Worm (Caenorhabditis elegans) whole organism, L1 larva: ENCODE results near the gene C45G9.4.

ENCODE experiments used
- C16A3.4 ChIP-seq: fragments of 150-350 bp; optimal IDR thresholded peaks from 2 replicates; lab custom pipeline; 2014; ENCODE audit warnings: missing biosample characterization, missing genetic modification characterization
- F16B12.6 ChIP-seq: fragments of 150-350 bp; optimal IDR thresholded peaks from 2 replicates; lab custom pipeline; 2014; ENCODE audit warnings: missing biosample characterization, missing genetic modification characterization
- aly-2 ChIP-seq: fragments of 150-350 bp; optimal IDR thresholded peaks from 2 replicates; lab custom pipeline; 2014; ENCODE audit warnings: missing biosample characterization, missing genetic modification characterization
- ama-1 ChIP-seq: fragments of 150-350 bp; optimal IDR thresholded peaks from 2 replicates; lab custom pipeline; 2014
- ceh-8 ChIP-seq: fragments of 200-800 bp; sonication (Bioruptor generic); optimal IDR thresholded peaks from 2 replicates; lab custom pipeline; 2018; ENCODE audit warnings: mild to moderate bottlenecking, missing genetic modification characterization, moderate library complexity, missing compliant biosample characterization
- ceh-82 ChIP-seq, 3 experiments: fragments of 150-350 bp in 1 of 3; sonication (generic microtip) in 2 of 3; optimal IDR thresholded peaks; 2 replicates each; lab custom pipeline; 2014 to 2017; ENCODE audit warnings: missing biosample characterization in 3 of 3, missing genetic modification characterization in 3 of 3
- ceh-88 ChIP-seq: fragments of 200-800 bp; sonication (Bioruptor generic); IDR thresholded peaks from 2 replicates; pipeline ENCODE4 v1.3.6; 2022; ENCODE audit warnings: missing genetic modification characterization, missing compliant biosample characterization
- ceh-90 ChIP-seq: sonication (generic microtip); optimal IDR thresholded peaks from 2 replicates; lab custom pipeline; 2016; ENCODE audit warnings: missing genetic modification characterization, missing compliant biosample characterization
- dsc-1 ChIP-seq: sonication (generic microtip); optimal IDR thresholded peaks from 2 replicates; lab custom pipeline; 2016; ENCODE audit warnings: mild to moderate bottlenecking, missing genetic modification characterization, missing compliant biosample characterization
- efl-1 ChIP-seq, 4 experiments: fragments of 150-350 bp; optimal IDR thresholded peaks in 3 of 4; peaks in 1 of 4; 1 replicate in 1 of 4; 2 replicates in 3 of 4; lab custom pipeline; 2014; ENCODE audit warnings: missing biosample characterization in 2 of 4, missing genetic modification characterization in 2 of 4, missing genetic modification reagents in 2 of 4
- efl-3 ChIP-seq: fragments of 200-800 bp; sonication (Bioruptor generic); optimal IDR thresholded peaks from 2 replicates; lab custom pipeline; 2018; ENCODE audit warnings: mild to moderate bottlenecking, missing genetic modification characterization, missing compliant biosample characterization
- elt-2 ChIP-seq: sonication (generic microtip); optimal IDR thresholded peaks from 2 replicates; lab custom pipeline; 2016; ENCODE audit warnings: missing genetic modification characterization, mild to moderate bottlenecking, inconsistent platforms, missing compliant biosample characterization, missing genetic modification reagents
- elt-3 ChIP-seq, 6 experiments: fragments of 150-350 bp in 1 of 6; sonication (generic microtip); optimal IDR thresholded peaks; 2 replicates each; lab custom pipeline; 2017 to 2018; ENCODE audit warnings: missing biosample characterization in 6 of 6, missing genetic modification characterization in 6 of 6, inconsistent platforms in 1 of 6
- ets-5 ChIP-seq: fragments of 200-800 bp; sonication (Bioruptor generic); IDR thresholded peaks from 2 replicates; pipeline ENCODE4 v1.3.6; 2022; ENCODE audit warnings: missing genetic modification characterization, missing compliant biosample characterization
- hlh-4 ChIP-seq: sonication (generic microtip); optimal IDR thresholded peaks from 2 replicates; lab custom pipeline; 2016; ENCODE audit warnings: mild to moderate bottlenecking, missing genetic modification characterization, missing compliant biosample characterization
- isw-1 ChIP-seq: fragments of 200-800 bp; sonication (Bioruptor generic); IDR thresholded peaks from 2 replicates; pipeline ENCODE4 v1.3.6; 2022; ENCODE audit warnings: missing genetic modification characterization, missing compliant biosample characterization
- lin-14 ChIP-seq: fragments of 200-800 bp; sonication (Bioruptor generic); optimal IDR thresholded peaks from 2 replicates; lab custom pipeline; 2018; ENCODE audit warnings: mild to moderate bottlenecking, missing genetic modification characterization, moderate library complexity, missing compliant biosample characterization
- lin-15B ChIP-seq: fragments of 150-350 bp; sonication (generic microtip); optimal IDR thresholded peaks from 3 replicates; lab custom pipeline; 2014; ENCODE audit warnings: missing biosample characterization, missing genetic modification characterization
- lin-39 ChIP-seq: fragments of 150-350 bp; optimal IDR thresholded peaks from 2 replicates; lab custom pipeline; 2014; ENCODE audit warnings: missing biosample characterization, missing genetic modification reagents, missing genetic modification characterization
- lsy-2 ChIP-seq, 2 experiments: fragments of 150-350 bp; optimal IDR thresholded peaks; 2 replicates each; lab custom pipeline; 2014; ENCODE audit warnings: missing biosample characterization in 2 of 2, missing genetic modification characterization in 2 of 2
- mdl-1 ChIP-seq, 2 experiments: fragments of 150-350 bp; optimal IDR thresholded peaks; 2 replicates each; lab custom pipeline; 2014 to 2017; ENCODE audit warnings: missing biosample characterization in 2 of 2, missing genetic modification characterization in 2 of 2, inconsistent platforms in 1 of 2
- mep-1 ChIP-seq: fragments of 150-350 bp; optimal IDR thresholded peaks from 2 replicates; lab custom pipeline; 2014; ENCODE audit warnings: missing biosample characterization, missing genetic modification characterization
- nhr-12 ChIP-seq: sonication (generic microtip); optimal IDR thresholded peaks from 2 replicates; lab custom pipeline; 2017; ENCODE audit warnings: missing biosample characterization, missing genetic modification characterization
- nhr-19 ChIP-seq: fragments of 200-800 bp; sonication (Bioruptor generic); conservative IDR thresholded peaks from 2 replicates; pipeline ENCODE4 v1.3.6; 2022; ENCODE audit warnings: missing genetic modification characterization, missing compliant biosample characterization
- nhr-237 ChIP-seq: fragments of 150-350 bp; optimal IDR thresholded peaks from 2 replicates; lab custom pipeline; 2014; ENCODE audit warnings: missing biosample characterization, missing genetic modification characterization
- nhr-76 ChIP-seq: sonication (generic microtip); optimal IDR thresholded peaks from 2 replicates; lab custom pipeline; 2017; ENCODE audit warnings: missing biosample characterization, missing genetic modification characterization
- nhr-84 ChIP-seq: sonication (generic microtip); optimal IDR thresholded peaks from 2 replicates; lab custom pipeline; 2017; ENCODE audit warnings: missing biosample characterization, missing genetic modification characterization
- nhr-90 ChIP-seq: sonication (generic microtip); optimal IDR thresholded peaks from 2 replicates; lab custom pipeline; 2016; ENCODE audit warnings: mild to moderate bottlenecking, missing genetic modification characterization, missing compliant biosample characterization; ENCODE audit not compliant: poor library complexity
- pag-3 ChIP-seq: sonication (generic microtip); optimal IDR thresholded peaks from 2 replicates; lab custom pipeline; 2017; ENCODE audit warnings: missing genetic modification characterization, mild to moderate bottlenecking, missing compliant biosample characterization, antibody characterized with exemption, borderline replicate concordance; ENCODE audit not compliant: insufficient read depth
- skn-1 ChIP-seq: fragments of 150-350 bp; optimal IDR thresholded peaks from 2 replicates; lab custom pipeline; 2014; ENCODE audit warnings: missing biosample characterization, missing genetic modification characterization
- snpc-4 ChIP-seq: fragments of 150-350 bp; optimal IDR thresholded peaks from 2 replicates; lab custom pipeline; 2014; ENCODE audit warnings: missing biosample characterization, missing genetic modification characterization
- tbx-2 ChIP-seq: sonication (generic microtip); optimal IDR thresholded peaks from 2 replicates; lab custom pipeline; 2016; ENCODE audit warnings: missing genetic modification characterization, missing compliant biosample characterization
- unc-130 ChIP-seq: fragments of 150-350 bp; optimal IDR thresholded peaks from 2 replicates; lab custom pipeline; 2017; ENCODE audit warnings: missing biosample characterization, missing genetic modification characterization, inconsistent platforms
- unc-62 ChIP-seq: fragments of 150-350 bp; optimal IDR thresholded peaks from 2 replicates; lab custom pipeline; 2014; ENCODE audit warnings: missing biosample characterization, missing genetic modification reagents, missing genetic modification characterization
- unc-98 ChIP-seq: fragments of 200-800 bp; sonication (Bioruptor generic); IDR thresholded peaks from 2 replicates; pipeline ENCODE4 v1.3.6; 2022; ENCODE audit warnings: missing genetic modification characterization, missing compliant biosample characterization
- xbp-1 ChIP-seq: sonication (generic microtip); optimal IDR thresholded peaks from 2 replicates; lab custom pipeline; 2016; ENCODE audit warnings: missing genetic modification characterization, missing compliant biosample characterization
- ztf-11 ChIP-seq, 2 experiments: sonication (generic microtip); optimal IDR thresholded peaks; 2 replicates each; lab custom pipeline; 2016 to 2017; ENCODE audit warnings: missing genetic modification characterization in 2 of 2, missing biosample characterization in 1 of 2, missing compliant biosample characterization in 1 of 2
- ztf-4 ChIP-seq: fragments of 150-350 bp; optimal IDR thresholded peaks from 2 replicates; lab custom pipeline; 2014; ENCODE audit warnings: missing biosample characterization, missing genetic modification characterization

The C45G9.4 gene

ce11 chrIII:5102616-5103015, 40.1 kb downstream of the C45G9.4 start, which contains the start of gene F54D8.6 (continued):
- TF ChIP-seq ztf-11 (tag; optimal IDR thresholded peaks at IDR 0.05; lab: Kevin White, UChicago) = peak in 1 of 2 experiments; percentile 44
- no peak for TF ChIP-seq lin-39
- no peak for TF ChIP-seq unc-130
- peak; percentile 46 to 81 for TF ChIP-seq lsy-2 (tag; optimal IDR thresholded peaks at IDR 0.05; lab: Kevin White, UChicago)
- TF ChIP-seq xbp-1 (tag; lab: Kevin White, UChicago) = peak; percentile 46
- TF ChIP-seq F16B12.6 (tag; lab: Kevin White, UChicago) = peak; percentile 37
- TF ChIP-seq skn-1 (tag; lab: Kevin White, UChicago) = peak; percentile 74
- TF ChIP-seq lin-15B (tag; lab: Kevin White, UChicago) = peak; percentile 64
- TF ChIP-seq pag-3 = no peak
- TF ChIP-seq aly-2 (tag; lab: Kevin White, UChicago) = no peak
- TF ChIP-seq, all 84 proteins: peak for 30

DNA sequence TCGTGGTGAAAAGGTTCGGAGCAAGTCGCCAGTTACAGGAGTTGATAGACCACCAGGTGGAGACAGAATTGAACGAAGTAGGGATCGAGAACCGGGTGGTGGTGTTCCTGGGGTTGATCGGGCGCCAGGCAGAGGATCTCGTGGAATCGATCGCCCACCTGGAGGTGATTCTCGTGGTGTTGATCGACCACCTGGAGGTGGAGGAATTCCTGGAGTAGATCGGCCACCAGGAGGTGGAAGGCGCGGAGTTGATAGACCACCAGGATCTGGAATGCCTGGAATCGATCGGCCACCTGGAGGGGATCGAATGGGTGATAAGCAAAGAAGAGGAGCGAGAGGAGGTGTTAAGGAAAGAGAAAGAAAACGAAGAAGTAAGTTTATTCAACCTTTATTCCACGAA, 43.0 kb downstream of the C45G9.4 start:
- TF ChIP-seq nhr-76 (tag; lab: Kevin White, UChicago) = no peak
- no peak for TF ChIP-seq F16B12.6 (tag; lab: Kevin White, UChicago)
- no peak for TF ChIP-seq elt-2 (tag; lab: Kevin White, UChicago)
- TF ChIP-seq aly-2 (tag; lab: Kevin White, UChicago) = no peak
- TF ChIP-seq ceh-82 (tag; optimal IDR thresholded peaks at IDR 0.05; lab: Kevin White, UChicago) = no peak
- TF ChIP-seq efl-3 (GFP tag; lab: Kevin White, UChicago) = no peak
- TF ChIP-seq snpc-4 (tag; lab: Kevin White, UChicago) = no peak
- TF ChIP-seq nhr-19 (GFP tag; lab: Robert Waterston, UW) = no peak
- TF ChIP-seq C16A3.4 (tag; lab: Kevin White, UChicago) = no peak
- no peak for TF ChIP-seq lin-15B (tag; lab: Kevin White, UChicago)
- TF ChIP-seq ceh-90 (tag; lab: Kevin White, UChicago) = no peak
- no peak for TF ChIP-seq skn-1 (tag; lab: Kevin White, UChicago)
- no peak for TF ChIP-seq isw-1 (GFP tag; lab: Robert Waterston, UW)
- no peak for TF ChIP-seq unc-130
- no peak for TF ChIP-seq ztf-4 (tag; lab: Kevin White, UChicago)
- no peak for TF ChIP-seq ceh-88 (GFP tag; lab: Robert Waterston, UW)
- no peak for TF ChIP-seq lsy-2 (tag; optimal IDR thresholded peaks at IDR 0.05; lab: Kevin White, UChicago)
- no peak for TF ChIP-seq lin-14 (GFP tag; lab: Kevin White, UChicago)

DNA sequence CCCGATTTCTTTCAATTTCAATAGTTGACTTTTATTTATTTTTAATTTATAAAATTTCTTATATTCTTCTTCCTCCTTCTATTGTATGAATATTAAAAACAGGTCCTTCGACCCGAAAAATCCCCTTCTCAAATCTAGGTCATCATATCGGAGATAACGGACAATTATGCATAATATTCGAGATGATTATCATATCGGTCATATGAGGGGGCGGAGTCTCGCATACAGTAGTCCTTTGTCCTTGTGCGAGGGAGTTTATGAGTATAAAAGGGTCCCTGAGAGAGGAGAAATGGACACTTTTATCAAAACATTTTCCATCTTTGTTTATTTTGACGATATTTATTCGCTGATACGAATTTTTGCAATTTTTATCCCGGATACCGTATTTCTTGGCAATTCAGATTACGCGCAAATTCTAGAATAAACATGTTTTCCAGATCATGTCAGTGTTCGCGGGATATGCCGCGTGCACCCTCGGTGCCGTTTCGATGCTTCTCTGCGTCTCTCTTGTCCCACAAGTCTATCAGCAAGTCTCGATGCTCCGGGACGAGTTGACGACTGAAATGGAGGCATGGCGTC, 44.5 kb downstream of the C45G9.4 start, which contains the start of gene dpy-17:
Gene dpy-17 (plus strand): TSS at position 438 of the 579 bp plus-strand sequence.
- TF ChIP-seq nhr-84 (tag; lab: Kevin White, UChicago) = no peak
- TF ChIP-seq nhr-90 (tag; lab: Kevin White, UChicago) = no peak
- TF ChIP-seq mep-1 (tag; lab: Kevin White, UChicago) = no peak
- TF ChIP-seq ama-1 = no peak
- no peak for TF ChIP-seq hlh-4
- no peak for TF ChIP-seq unc-62 (GFP tag; lab: Kevin White, UChicago)
- TF ChIP-seq efl-3 (GFP tag; lab: Kevin White, UChicago) = no peak
- TF ChIP-seq nhr-12 = no peak
- TF ChIP-seq nhr-76 (tag; lab: Kevin White, UChicago) = no peak
- TF ChIP-seq unc-98 (GFP tag; lab: Robert Waterston, UW) = no peak
- TF ChIP-seq mdl-1 (tag; optimal IDR thresholded peaks at IDR 0.05; lab: Kevin White, UChicago) = no peak
- TF ChIP-seq aly-2 (tag; lab: Kevin White, UChicago) = no peak
- no peak for TF ChIP-seq tbx-2
- TF ChIP-seq dsc-1 (tag; lab: Kevin White, UChicago) = no peak
- no peak for TF ChIP-seq ceh-8 (GFP tag; lab: Kevin White, UChicago)
- TF ChIP-seq ets-5 (GFP tag; lab: Robert Waterston, UW) = no peak
- no peak for TF ChIP-seq efl-1 (optimal IDR thresholded peaks at IDR 0.05; lab: Kevin White, UChicago)
- no peak for TF ChIP-seq efl-1 (GFP tag; optimal IDR thresholded peaks at IDR 0.05 in 1 of 2; lab: Kevin White, UChicago)
- no peak for TF ChIP-seq nhr-237 (tag; lab: Kevin White, UChicago)
- no peak for TF ChIP-seq elt-3 (tag; optimal IDR thresholded peaks at IDR 0.05; lab: Kevin White, UChicago)
- TF ChIP-seq, all 84 proteins: peak for 0
